Comparison of ENCODE assay signal across 1 fruit fly cellular context in genomic region chr2L:3056448-3056790, dm6.
TF ChIP-seq lines count a peak whose summit lies in the region.

TSS of gene FASN1 (plus strand) at chr2L:3056598.

TF ChIP-seq in whole organism, embryonic, 481 proteins besides CTCF, POLR2A, EP300 and RAD21 (continued from another document):
- TF ChIP-seq nom (GFP tag; optimal IDR thresholded peaks at IDR 0.05; lab: Kevin White, UChicago) (peak; percentile 61), Dad (GFP tag; optimal IDR thresholded peaks at IDR 0.05; lab: Kevin White, UChicago) (peak; percentile 0), PHDP (tag; optimal IDR thresholded peaks at IDR 0.05; lab: Kevin White, UChicago) (no peak), Spps (tag; optimal IDR thresholded peaks at IDR 0.05; lab: Kevin White, UChicago) (no peak), CG4730 (GFP tag; IDR thresholded peaks at IDR 0.05; lab: Robert Waterston, UW) (peak; percentile 29; the same call in 1 of the 2 replicates), amos (GFP tag; IDR thresholded peaks at IDR 0.05; lab: Robert Waterston, UW; ENCODE audit: partially characterized antibody) (peak; percentile 28; the same call in 1 of the 2 replicates), Jarid2 (GFP tag; optimal IDR thresholded peaks at IDR 0.05; lab: Kevin White, UChicago) (peak; percentile 80), mld (GFP tag; IDR thresholded peaks at IDR 0.05; lab: Robert Waterston, UW; ENCODE audit: partially characterized antibody) (no peak), oc (tag; optimal IDR thresholded peaks at IDR 0.05; lab: Kevin White, UChicago) (no peak), CG4282 (GFP tag; optimal IDR thresholded peaks at IDR 0.05; lab: Kevin White, UChicago) (peak; percentile 1), CG13123 (GFP tag; optimal IDR thresholded peaks at IDR 0.05; lab: Kevin White, UChicago) (no peak), nerfin-1 (tag; optimal IDR thresholded peaks at IDR 0.05; lab: Kevin White, UChicago) (peak; percentile 12), YL-1 (GFP tag; optimal IDR thresholded peaks at IDR 0.05; lab: Kevin White, UChicago) (no peak), caup (GFP tag; optimal IDR thresholded peaks at IDR 0.05; lab: Kevin White, UChicago; ENCODE audit: severe bottlenecking) (peak; percentile 46), MBD-R2 (GFP tag; IDR thresholded peaks at IDR 0.05; lab: Robert Waterston, UW) (peak; percentile 31; the same call in 1 of the 2 replicates), CG10366 (GFP tag; IDR thresholded peaks at IDR 0.05; lab: Robert Waterston, UW) (no peak), B-H2 (GFP tag; optimal IDR thresholded peaks at IDR 0.05; lab: Kevin White, UChicago) (peak; percentile 47), CG18262 (tag; optimal IDR thresholded peaks at IDR 0.05; lab: Kevin White, UChicago) (peak; percentile 27), CG4820 (GFP tag; optimal IDR thresholded peaks at IDR 0.05; lab: Kevin White, UChicago) (no peak), Myb (GFP tag; optimal IDR thresholded peaks at IDR 0.05; lab: Kevin White, UChicago) (peak; percentile 31), CG14441 (GFP tag; IDR thresholded peaks at IDR 0.05; lab: Robert Waterston, UW) (0 out of 2 replicates have a peak, but pooled peaks have one; percentile 12), HmgZ (tag; optimal IDR thresholded peaks at IDR 0.05; lab: Kevin White, UChicago) (no peak), CG15269 (tag; optimal IDR thresholded peaks at IDR 0.05; lab: Kevin White, UChicago) (peak; percentile 20), CG31441 (GFP tag; IDR thresholded peaks at IDR 0.05; lab: Robert Waterston, UW) (peak; percentile 5; the same call in 1 of the 2 replicates), sob (GFP tag; IDR thresholded peaks at IDR 0.05; lab: Robert Waterston, UW) (0 out of 2 replicates have a peak, but pooled peaks have one; percentile 22), Kr (GFP tag; optimal IDR thresholded peaks at IDR 0.05; lab: Kevin White, UChicago) (no peak), Oli (tag; optimal IDR thresholded peaks at IDR 0.05; lab: Kevin White, UChicago) (no peak), Hmr (GFP tag; optimal IDR thresholded peaks at IDR 0.05; lab: Kevin White, UChicago) (peak; percentile 30), bbx (GFP tag; IDR thresholded peaks at IDR 0.05; lab: Robert Waterston, UW; ENCODE audit: partially characterized antibody) (peak; percentile 49; the same call in 1 of the 2 replicates), Trl (optimal IDR thresholded peaks at IDR 0.05; lab: Kevin White, UChicago) (peak; percentile 63 to 70), Trl (GFP tag; optimal IDR thresholded peaks at IDR 0.05; lab: Kevin White, UChicago) (no peak), tna (GFP tag; IDR thresholded peaks at IDR 0.05; lab: Robert Waterston, UW; ENCODE audit: partially characterized antibody) (peak; percentile 45; the same call in 1 of the 2 replicates), cwo (GFP tag; optimal IDR thresholded peaks at IDR 0.05; lab: Kevin White, UChicago) (no peak), CG4328 (GFP tag; optimal IDR thresholded peaks at IDR 0.05; lab: Kevin White, UChicago) (peak; percentile 40), CG7963 (GFP tag; IDR thresholded peaks at IDR 0.05; lab: Robert Waterston, UW; ENCODE audit: partially characterized antibody) (no peak), Rfx (GFP tag; IDR thresholded peaks at IDR 0.05; lab: Robert Waterston, UW) (no peak; the same call in 1 of the 2 replicates), CG5180 (GFP tag; optimal IDR thresholded peaks at IDR 0.05; lab: Kevin White, UChicago) (peak; percentile 23), sens (GFP tag; lab: Kevin White, UChicago) (peak; percentile 43), mirr (GFP tag; optimal IDR thresholded peaks at IDR 0.05; lab: Kevin White, UChicago) (peak; percentile 62), Bgb (GFP tag; IDR thresholded peaks at IDR 0.05; lab: Robert Waterston, UW; ENCODE audit: partially characterized antibody) (peak; percentile 61; the same call in 1 of the 2 replicates), peb (GFP tag; IDR thresholded peaks at IDR 0.05; lab: Robert Waterston, UW) (0 out of 2 replicates have a peak, but pooled peaks have one; percentile 21), ara (GFP tag; IDR thresholded peaks at IDR 0.05; lab: Robert Waterston, UW) (peak; percentile 3; the same call in 1 of the 2 replicates), CG10543 (GFP tag; optimal IDR thresholded peaks at IDR 0.05; lab: Kevin White, UChicago) (peak; percentile 69), CG11398 (GFP tag; optimal IDR thresholded peaks at IDR 0.05; lab: Kevin White, UChicago) (peak; percentile 27), Hand (GFP tag; optimal IDR thresholded peaks at IDR 0.05; lab: Kevin White, UChicago) (peak; percentile 12), CG8089 (GFP tag; optimal IDR thresholded peaks at IDR 0.05; lab: Kevin White, UChicago) (no peak), CG9215 (GFP tag; IDR thresholded peaks at IDR 0.05; lab: Robert Waterston, UW) (no peak), aop (GFP tag; IDR thresholded peaks at IDR 0.05; lab: Robert Waterston, UW) (0 out of 2 replicates have a peak, but pooled peaks have one; percentile 3), ttk (GFP tag; IDR thresholded peaks at IDR 0.05; lab: Robert Waterston, UW) (no peak), CG42726 (GFP tag; IDR thresholded peaks at IDR 0.05; lab: Robert Waterston, UW; ENCODE audit: partially characterized antibody) (0 out of 2 replicates have a peak, but pooled peaks have one; percentile 31), ci (GFP tag; IDR thresholded peaks at IDR 0.05; lab: Robert Waterston, UW) (peak; percentile 73), hkb (optimal IDR thresholded peaks at IDR 0.05; lab: Kevin White, UChicago) (no peak), hkb (GFP tag; IDR thresholded peaks at IDR 0.05; lab: Robert Waterston, UW) (peak; percentile 50; the same call in 1 of the 2 replicates), CG31224 (GFP tag; IDR thresholded peaks at IDR 0.05; lab: Robert Waterston, UW) (no peak), gce (GFP tag; IDR thresholded peaks at IDR 0.05; lab: Robert Waterston, UW) (peak; percentile 51; the same call in 1 of the 3 replicates), CG13287 (GFP tag; IDR thresholded peaks at IDR 0.05; lab: Robert Waterston, UW; ENCODE audit: partially characterized antibody) (peak; percentile 33), ranshi (GFP tag; IDR thresholded peaks at IDR 0.05; lab: Robert Waterston, UW) (0 out of 2 replicates have a peak, but pooled peaks have one; percentile 50), CG3407 (GFP tag; optimal IDR thresholded peaks at IDR 0.05; lab: Kevin White, UChicago) (no peak), Hr51 (GFP tag; optimal IDR thresholded peaks at IDR 0.05; lab: Kevin White, UChicago) (no peak), CG4707 (GFP tag; optimal IDR thresholded peaks at IDR 0.05; lab: Kevin White, UChicago) (no peak), lab (GFP tag; optimal IDR thresholded peaks at IDR 0.05; lab: Kevin White, UChicago) (peak; percentile 26), so (GFP tag; IDR thresholded peaks at IDR 0.05; lab: Robert Waterston, UW) (0 out of 3 replicates have a peak, but pooled peaks have one; percentile 24), CG32532 (GFP tag; IDR thresholded peaks at IDR 0.05; lab: Robert Waterston, UW) (no peak; the same call in none of the 2 replicates), corto (GFP tag; optimal IDR thresholded peaks at IDR 0.05; lab: Kevin White, UChicago) (no peak), Optix (GFP tag; IDR thresholded peaks at IDR 0.05; lab: Robert Waterston, UW) (no peak), CG34422 (GFP tag; IDR thresholded peaks at IDR 0.05; lab: Robert Waterston, UW) (peak; percentile 60; the same call in 1 of the 3 replicates), CG32767 (GFP tag; IDR thresholded peaks at IDR 0.05; lab: Robert Waterston, UW) (0 out of 2 replicates have a peak, but pooled peaks have one; percentile 11), CG12071 (GFP tag; optimal IDR thresholded peaks at IDR 0.05; lab: Kevin White, UChicago) (peak; percentile 65), org-1 (GFP tag; optimal IDR thresholded peaks at IDR 0.05; lab: Kevin White, UChicago) (no peak), chinmo (GFP tag; IDR thresholded peaks at IDR 0.05; lab: Robert Waterston, UW; ENCODE audit: partially characterized antibody) (0 out of 4 replicates have a peak, but pooled peaks have one; percentile 60), CG2889 (GFP tag; IDR thresholded peaks at IDR 0.05; lab: Robert Waterston, UW) (no peak), Drgx (GFP tag; IDR thresholded peaks at IDR 0.05; lab: Robert Waterston, UW) (peak; percentile 36; the same call in 1 of the 2 replicates)
